Fruit fly (Drosophila melanogaster): Measurements from ENCODE around the gene lft.

Gene lft

dm6 chr2L:10362408-10363067, 1.7 kb upstream of the lft start, which contains the start of the genes Cand1 and pim (continued):
- TF ChIP-seq CG33213 (GFP tag; optimal IDR thresholded peaks at IDR 0.05) = no peak
- no peak for TF ChIP-seq CG10543 (GFP tag; optimal IDR thresholded peaks at IDR 0.05)
- TF ChIP-seq Usf (GFP tag; optimal IDR thresholded peaks at IDR 0.05) = no peak
- no peak for TF ChIP-seq Tbp (GFP tag; optimal IDR thresholded peaks at IDR 0.05)
- TF ChIP-seq CG8359 (GFP tag; optimal IDR thresholded peaks at IDR 0.05; ENCODE audit: borderline replicate concordance) = no peak
- no peak for TF ChIP-seq CG1602 (GFP tag; optimal IDR thresholded peaks at IDR 0.05)
- no peak for TF ChIP-seq CG1647 (GFP tag; optimal IDR thresholded peaks at IDR 0.05)
- TF ChIP-seq CG8924 (tag; optimal IDR thresholded peaks at IDR 0.05) = peak; percentile 42
- peak; percentile 78 for TF ChIP-seq row (GFP tag; IDR thresholded peaks at IDR 0.05)
- no peak for TF ChIP-seq CG7786 (GFP tag; optimal IDR thresholded peaks at IDR 0.05)
- no peak for TF ChIP-seq Eip74EF (GFP tag; optimal IDR thresholded peaks at IDR 0.05)
- no peak for TF ChIP-seq MTF-1 (GFP tag; optimal IDR thresholded peaks at IDR 0.05; ENCODE audit: borderline replicate concordance)
- no peak for TF ChIP-seq Awh (GFP tag; IDR thresholded peaks at IDR 0.05)
- no peak for TF ChIP-seq Hand (GFP tag; optimal IDR thresholded peaks at IDR 0.05)
- no peak for TF ChIP-seq eve (GFP tag; optimal IDR thresholded peaks at IDR 0.05)
- TF ChIP-seq CG1603 (tag; optimal IDR thresholded peaks at IDR 0.05) = peak; percentile 91
- no peak for TF ChIP-seq NfI (GFP tag; optimal IDR thresholded peaks at IDR 0.05)
- TF ChIP-seq Jarid2 (GFP tag; optimal IDR thresholded peaks at IDR 0.05) = no peak
- TF ChIP-seq CG3281 (GFP tag; optimal IDR thresholded peaks at IDR 0.05) = no peak
- peak; percentile 65 for TF ChIP-seq Nf-YC (tag; optimal IDR thresholded peaks at IDR 0.05)
- TF ChIP-seq amos (GFP tag; IDR thresholded peaks at IDR 0.05; ENCODE audit: partially characterized antibody) = peak; percentile 71
- no peak for TF ChIP-seq Oli (tag; optimal IDR thresholded peaks at IDR 0.05)
- TF ChIP-seq Xbp1 (GFP tag; optimal IDR thresholded peaks at IDR 0.05) = peak; percentile 10
- TF ChIP-seq CG2202 (tag; optimal IDR thresholded peaks at IDR 0.05) = no peak
- no peak for TF ChIP-seq tio (GFP tag; optimal IDR thresholded peaks at IDR 0.05)
- no peak for TF ChIP-seq p53 (GFP tag; optimal IDR thresholded peaks at IDR 0.05)
- TF ChIP-seq ci (GFP tag; IDR thresholded peaks at IDR 0.05) = no peak
- TF ChIP-seq Doc3 (GFP tag; IDR thresholded peaks at IDR 0.05; ENCODE audit: partially characterized antibody) = peak; percentile 64; the same call in 2 of the 3 replicates
- TF ChIP-seq CG12071 (GFP tag; optimal IDR thresholded peaks at IDR 0.05) = no peak
- TF ChIP-seq CG18262 (tag; optimal IDR thresholded peaks at IDR 0.05) = peak; percentile 23
- TF ChIP-seq CG17829 (tag; optimal IDR thresholded peaks at IDR 0.05) = peak; percentile 69
- no peak for TF ChIP-seq sisA (GFP tag; IDR thresholded peaks at IDR 0.05)
- TF ChIP-seq Lhr (GFP tag; optimal IDR thresholded peaks at IDR 0.05) = peak; percentile 53
- TF ChIP-seq CG4282 (GFP tag; optimal IDR thresholded peaks at IDR 0.05) = no peak
- no peak for TF ChIP-seq dan (GFP tag; IDR thresholded peaks at IDR 0.05)
- TF ChIP-seq hbn (GFP tag; IDR thresholded peaks at IDR 0.05; ENCODE audit: partially characterized antibody) = peak; percentile 46; the same call in 1 of the 2 replicates
- no peak for TF ChIP-seq Mrtf (GFP tag; IDR thresholded peaks at IDR 0.05)
- TF ChIP-seq Nf-YA (GFP tag; IDR thresholded peaks at IDR 0.05) = no peak
- no peak for TF ChIP-seq B-H1 (GFP tag; IDR thresholded peaks at IDR 0.05)
- peak; percentile 52 for TF ChIP-seq YL-1 (GFP tag; optimal IDR thresholded peaks at IDR 0.05)
- no peak for TF ChIP-seq odd (GFP tag; optimal IDR thresholded peaks at IDR 0.05)
- no peak for TF ChIP-seq tna (GFP tag; IDR thresholded peaks at IDR 0.05; ENCODE audit: partially characterized antibody)
- TF ChIP-seq ash1 (GFP tag; optimal IDR thresholded peaks at IDR 0.05) = no peak
- TF ChIP-seq Camta (GFP tag; optimal IDR thresholded peaks at IDR 0.05) = no peak
- TF ChIP-seq CG4730 (GFP tag; IDR thresholded peaks at IDR 0.05) = no peak
- TF ChIP-seq CG2678 (tag; optimal IDR thresholded peaks at IDR 0.05) = no peak
- no peak for TF ChIP-seq Ssrp (tag; optimal IDR thresholded peaks at IDR 0.05)
- no peak for TF ChIP-seq D19B (GFP tag; optimal IDR thresholded peaks at IDR 0.05)
- TF ChIP-seq hth (optimal IDR thresholded peaks at IDR 0.05) = no peak
- TF ChIP-seq jigr1 (GFP tag; IDR thresholded peaks at IDR 0.05) = no peak

Measured in whole organism, embryonic.